Fruit fly (Drosophila melanogaster): Measurements from ENCODE around the gene CG43373.

CG43373 gene

DNA sequence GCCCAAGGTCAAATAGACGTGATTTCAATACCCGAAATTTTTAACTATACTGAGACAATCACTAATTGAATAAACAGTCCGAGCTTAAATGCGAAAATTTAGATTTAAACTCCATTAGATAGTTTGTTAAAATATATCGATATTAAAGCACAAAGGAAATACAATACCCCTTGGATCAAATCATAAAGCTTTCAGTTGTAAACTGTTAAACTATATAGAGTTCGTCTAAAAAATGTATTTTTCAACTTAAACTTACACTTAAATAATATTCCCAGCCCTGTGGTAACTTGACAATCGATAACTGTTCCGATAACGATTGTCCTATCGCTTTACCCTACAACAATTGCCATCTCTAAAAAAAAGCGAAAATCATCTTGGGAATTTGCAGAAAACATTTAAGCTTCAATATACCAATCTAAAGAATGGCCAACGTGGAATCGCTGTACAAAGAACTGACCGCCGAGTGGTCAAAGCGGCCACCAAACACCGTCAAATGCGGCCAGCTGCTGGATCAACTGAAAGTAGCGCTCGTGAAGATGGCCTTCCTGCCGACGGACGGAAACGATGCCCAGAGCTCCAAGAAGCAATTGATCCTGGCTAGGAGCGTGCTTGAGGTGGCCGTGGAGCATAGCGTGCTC is 39.6 kb upstream of the CG43373 start, which contains the start of gene Rpn12 (continued):
- no peak for TF ChIP-seq corto (GFP tag; optimal IDR thresholded peaks at IDR 0.05)
- TF ChIP-seq CG5245 (GFP tag; optimal IDR thresholded peaks at IDR 0.05) = no peak
- no peak for TF ChIP-seq CG12744 (GFP tag; optimal IDR thresholded peaks at IDR 0.05)
- TF ChIP-seq chn (GFP tag; optimal IDR thresholded peaks at IDR 0.05) = no peak
- TF ChIP-seq CG14667 (GFP tag; IDR thresholded peaks at IDR 0.05) = no peak
- no peak for TF ChIP-seq CG13123 (GFP tag; optimal IDR thresholded peaks at IDR 0.05)
- TF ChIP-seq gt (GFP tag; IDR thresholded peaks at IDR 0.05) = no peak
- TF ChIP-seq Awh (GFP tag; IDR thresholded peaks at IDR 0.05) = no peak
- no peak for TF ChIP-seq CG2202 (tag; optimal IDR thresholded peaks at IDR 0.05)
- TF ChIP-seq mirr (GFP tag; optimal IDR thresholded peaks at IDR 0.05) = no peak
- TF ChIP-seq CG4707 (GFP tag; optimal IDR thresholded peaks at IDR 0.05) = no peak
- TF ChIP-seq CG2199 (GFP tag; IDR thresholded peaks at IDR 0.05) = no peak
- no peak for TF ChIP-seq wdn (GFP tag; IDR thresholded peaks at IDR 0.05)
- TF ChIP-seq phol (tag; optimal IDR thresholded peaks at IDR 0.05) = peak; percentile 44
- TF ChIP-seq CG9876 (GFP tag; optimal IDR thresholded peaks at IDR 0.05) = no peak
- no peak for TF ChIP-seq CG8089 (GFP tag; optimal IDR thresholded peaks at IDR 0.05)
- no peak for TF ChIP-seq wor (GFP tag; IDR thresholded peaks at IDR 0.05)
- TF ChIP-seq bab2 (GFP tag; optimal IDR thresholded peaks at IDR 0.05) = peak; percentile 17
- no peak for TF ChIP-seq CG4404 (GFP tag; IDR thresholded peaks at IDR 0.05)
- TF ChIP-seq CG34422 (GFP tag; IDR thresholded peaks at IDR 0.05) = no peak
- no peak for TF ChIP-seq CG10321 (GFP tag; IDR thresholded peaks at IDR 0.05)
- TF ChIP-seq MBD-R2 (GFP tag; IDR thresholded peaks at IDR 0.05) = peak; percentile 69
- no peak for TF ChIP-seq CG10565 (GFP tag; optimal IDR thresholded peaks at IDR 0.05)
- peak; percentile 42 for TF ChIP-seq CG17829 (tag; optimal IDR thresholded peaks at IDR 0.05)
- TF ChIP-seq CkIIα-i1 (GFP tag; IDR thresholded peaks at IDR 0.05) = no peak
- peak; percentile 21; the same call in 1 of the 3 replicates for TF ChIP-seq Dbx (GFP tag; IDR thresholded peaks at IDR 0.05)
- TF ChIP-seq TFAM (GFP tag; optimal IDR thresholded peaks at IDR 0.05) = no peak
- peak; percentile 14; the same call in 1 of the 2 replicates for TF ChIP-seq CG3847 (GFP tag; IDR thresholded peaks at IDR 0.05)
- peak; percentile 5 for TF ChIP-seq Fer2 (tag; optimal IDR thresholded peaks at IDR 0.05)
- TF ChIP-seq YL-1 (GFP tag; optimal IDR thresholded peaks at IDR 0.05) = peak; percentile 23
- TF ChIP-seq Ets65A (GFP tag) = no peak
- TF ChIP-seq pan (optimal IDR thresholded peaks at IDR 0.05) = no peak
- peak in 1 of 2 experiments; percentile 50 for TF ChIP-seq pan (GFP tag; optimal IDR thresholded peaks at IDR 0.05 in 1 of 2, IDR thresholded peaks at IDR 0.05 in 1 of 2)
- TF ChIP-seq HHEX (GFP tag; optimal IDR thresholded peaks at IDR 0.05) = no peak
- peak; percentile 76 for TF ChIP-seq Med (GFP tag)
- TF ChIP-seq Dek (tag; optimal IDR thresholded peaks at IDR 0.05) = peak; percentile 7
- peak; percentile 33 for TF ChIP-seq Chrac-16 (GFP tag; optimal IDR thresholded peaks at IDR 0.05)
- no peak for TF ChIP-seq sr (GFP tag; IDR thresholded peaks at IDR 0.05)
- TF ChIP-seq Gug (GFP tag; IDR thresholded peaks at IDR 0.05) = no peak
- no peak for TF ChIP-seq nau (GFP tag; optimal IDR thresholded peaks at IDR 0.05)
- TF ChIP-seq CG12299 (tag; optimal IDR thresholded peaks at IDR 0.05) = no peak
- no peak for TF ChIP-seq kni (GFP tag; optimal IDR thresholded peaks at IDR 0.05)
- TF ChIP-seq CG3838 (GFP tag; optimal IDR thresholded peaks at IDR 0.05) = no peak
- no peak for TF ChIP-seq tup (GFP tag; optimal IDR thresholded peaks at IDR 0.05)
- TF ChIP-seq bbx (GFP tag; IDR thresholded peaks at IDR 0.05; ENCODE audit: partially characterized antibody) = peak; percentile 82
- 0 out of 2 replicates have a peak, but pooled peaks have one; percentile 16 for TF ChIP-seq CG6689 (GFP tag; IDR thresholded peaks at IDR 0.05)
- no peak for TF ChIP-seq CG8359 (GFP tag; optimal IDR thresholded peaks at IDR 0.05; ENCODE audit: borderline replicate concordance)
- TF ChIP-seq btn (GFP tag; optimal IDR thresholded peaks at IDR 0.05) = no peak
- TF ChIP-seq CG10366 (GFP tag; IDR thresholded peaks at IDR 0.05) = no peak
- no peak for TF ChIP-seq croc (GFP tag; conservative IDR thresholded peaks at IDR 0.05)
- no peak for TF ChIP-seq Atf-2 (GFP tag; optimal IDR thresholded peaks at IDR 0.05)
- TF ChIP-seq ara (GFP tag; IDR thresholded peaks at IDR 0.05) = no peak
